Fruit fly (Drosophila melanogaster) whole organism, adult: ENCODE results near the gene CG12219.

Source experiments
- CG11617 ChIP-seq: fragments of 200-800 bp; sonication (Bioruptor generic); optimal IDR thresholded peaks from 2 replicates; lab custom pipeline; 2017; ENCODE audit warnings: mild to moderate bottlenecking, missing biosample characterization, missing genetic modification reagents, missing genetic modification characterization
- CG12768 ChIP-seq: fragments of 200-800 bp; sonication (Bioruptor generic); optimal IDR thresholded peaks from 2 replicates; lab custom pipeline; 2017; ENCODE audit warnings: missing biosample characterization, missing genetic modification characterization, mild to moderate bottlenecking, moderate library complexity, missing genetic modification reagents
- CG14711 ChIP-seq: fragments of 200-800 bp; sonication (Bioruptor generic); optimal IDR thresholded peaks from 2 replicates; lab custom pipeline; 2018; ENCODE audit warnings: missing biosample characterization, mild to moderate bottlenecking, missing genetic modification characterization, moderate library complexity
- CG1620 ChIP-seq: fragments of 200-800 bp; sonication (Bioruptor generic); optimal IDR thresholded peaks from 2 replicates; lab custom pipeline; 2016; ENCODE audit warnings: missing biosample characterization, missing genetic modification characterization
- CG33017 ChIP-seq: fragments of 200-800 bp; sonication (Bioruptor generic); optimal IDR thresholded peaks from 2 replicates; lab custom pipeline; 2018; ENCODE audit warnings: missing biosample characterization, mild to moderate bottlenecking, missing genetic modification characterization, moderate library complexity
- CG5204 ChIP-seq: fragments of 200-800 bp; sonication (Bioruptor generic); optimal IDR thresholded peaks from 2 replicates; lab custom pipeline; 2016; ENCODE audit warnings: missing biosample characterization, missing genetic modification characterization
- CG7045 ChIP-seq: fragments of 200-800 bp; sonication (Bioruptor generic); optimal IDR thresholded peaks from 2 replicates; lab custom pipeline; 2017; ENCODE audit warnings: missing biosample characterization, mild to moderate bottlenecking, missing genetic modification characterization
- CG7101 ChIP-seq: fragments of 200-800 bp; sonication (Bioruptor generic); optimal IDR thresholded peaks from 2 replicates; lab custom pipeline; 2018; ENCODE audit warnings: missing biosample characterization, mild to moderate bottlenecking, missing genetic modification characterization, moderate library complexity
- Clk ChIP-seq: fragments of 200-800 bp; sonication (Bioruptor generic); optimal IDR thresholded peaks from 2 replicates; lab custom pipeline; 2017; ENCODE audit warnings: missing biosample characterization, missing genetic modification characterization
- Crg-1 ChIP-seq: fragments of 200-800 bp; sonication (Bioruptor generic); optimal IDR thresholded peaks from 2 replicates; lab custom pipeline; 2016; ENCODE audit warnings: missing biosample characterization, missing genetic modification characterization
- Hr96 ChIP-seq: fragments of 200-800 bp; sonication (Bioruptor generic); optimal IDR thresholded peaks from 2 replicates; lab custom pipeline; 2016; ENCODE audit warnings: missing biosample characterization, missing genetic modification characterization
- Mnt ChIP-seq: fragments of 200-800 bp; sonication (Bioruptor generic); optimal IDR thresholded peaks from 2 replicates; lab custom pipeline; 2016; ENCODE audit warnings: missing biosample characterization, mild to moderate bottlenecking, missing genetic modification characterization
- bab1 ChIP-seq: fragments of 200-800 bp; sonication (Bioruptor generic); optimal IDR thresholded peaks from 3 replicates; lab custom pipeline; 2019; ENCODE audit warnings: missing biosample characterization, mild to moderate bottlenecking, missing genetic modification characterization, moderate library complexity
- cic ChIP-seq: fragments of 200-800 bp; sonication (Bioruptor generic); optimal IDR thresholded peaks from 2 replicates; lab custom pipeline; 2017; ENCODE audit warnings: missing biosample characterization, mild to moderate bottlenecking, missing genetic modification characterization, moderate library complexity
- cnc ChIP-seq, 2 experiments: fragments of >200 bp; optimal IDR thresholded peaks; 2 replicates each; lab custom pipeline; 2017
- kay ChIP-seq: fragments of 200-800 bp; sonication (Bioruptor generic); peaks from one replicate; lab custom pipeline; 2016; ENCODE audit warnings: missing biosample characterization, missing genetic modification characterization, borderline replicate concordance
- ovo ChIP-seq: fragments of 200-800 bp; sonication (Bioruptor generic); optimal IDR thresholded peaks from 2 replicates; lab custom pipeline; 2016; ENCODE audit warnings: missing biosample characterization, missing genetic modification characterization
- pad ChIP-seq: fragments of 200-800 bp; sonication (Bioruptor generic); optimal IDR thresholded peaks from 3 replicates; lab custom pipeline; 2017; ENCODE audit warnings: missing biosample characterization, missing genetic modification characterization, mild to moderate bottlenecking, moderate library complexity, missing genetic modification reagents
- tj ChIP-seq: fragments of 200-800 bp; sonication (Bioruptor generic); optimal IDR thresholded peaks from 3 replicates; lab custom pipeline; 2017; ENCODE audit warnings: missing biosample characterization, mild to moderate bottlenecking, missing genetic modification characterization, moderate library complexity
- toe ChIP-seq: fragments of 200-800 bp; sonication (Bioruptor generic); optimal IDR thresholded peaks from 2 replicates; lab custom pipeline; 2016; ENCODE audit warnings: missing biosample characterization, missing genetic modification characterization

Gene CG12219

dm6 chrX:6343786-6344537 lies 42.9 kb upstream of the CG12219 start:
- TF ChIP-seq ovo (GFP tag; lab: Kevin White, UChicago) (peak; percentile 82), toe (GFP tag; lab: Kevin White, UChicago) (peak; percentile 4), Mnt (GFP tag; lab: Kevin White, UChicago) (peak; percentile 69), CG11617 (GFP tag; lab: Kevin White, UChicago) (peak; percentile 94), kay (peak; percentile 66), bab1 (GFP tag; lab: Kevin White, UChicago) (peak; percentile 89), cnc (optimal IDR thresholded peaks at IDR 0.05; lab: Kevin White, UChicago) (no peak), tj (GFP tag; lab: Kevin White, UChicago) (peak; percentile 98), pad (GFP tag; lab: Kevin White, UChicago) (peak; percentile 71), Crg-1 (GFP tag; lab: Kevin White, UChicago) (peak; percentile 86), CG12768 (GFP tag; lab: Kevin White, UChicago) (peak; percentile 61), Hr96 (GFP tag; lab: Kevin White, UChicago) (peak; percentile 71), cic (GFP tag; lab: Kevin White, UChicago) (peak; percentile 35), CG7045 (peak; percentile 67), CG33017 (peak; percentile 36), CG5204 (peak; percentile 51), CG1620 (GFP tag; lab: Kevin White, UChicago) (peak; percentile 71), Clk (no peak), CG7101 (peak; percentile 86), CG14711 (tag; lab: Kevin White, UChicago) (peak; percentile 69)

DNA sequence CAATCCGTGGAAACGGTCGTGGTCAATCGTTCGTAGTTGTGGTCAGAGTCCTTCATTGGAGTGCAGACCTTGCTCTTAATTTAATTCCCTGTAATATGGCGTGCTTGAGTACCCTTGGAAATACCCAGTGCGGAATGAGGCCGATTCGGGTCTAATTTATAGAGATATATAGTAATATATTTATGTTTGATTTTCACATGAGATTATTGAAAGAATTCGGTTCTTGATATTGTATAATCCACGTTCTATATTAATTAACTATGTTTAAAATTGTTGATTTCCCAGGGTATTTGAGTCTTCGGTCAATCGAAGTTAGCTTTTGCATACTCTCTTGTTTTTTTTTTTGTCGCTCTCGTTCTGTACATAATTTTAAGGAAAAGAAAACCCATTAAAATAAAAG lies 42.2 kb upstream of the CG12219 start:
- TF ChIP-seq CG11617 (GFP tag; lab: Kevin White, UChicago) (no peak), bab1 (GFP tag; lab: Kevin White, UChicago) (no peak), ovo (GFP tag; lab: Kevin White, UChicago) (no peak), Crg-1 (GFP tag; lab: Kevin White, UChicago) (no peak), CG33017 (no peak), cic (GFP tag; lab: Kevin White, UChicago) (no peak), CG14711 (tag; lab: Kevin White, UChicago) (no peak), CG7101 (no peak), toe (GFP tag; lab: Kevin White, UChicago) (no peak), cnc (optimal IDR thresholded peaks at IDR 0.05; lab: Kevin White, UChicago) (no peak), Clk (no peak), tj (GFP tag; lab: Kevin White, UChicago) (no peak), pad (GFP tag; lab: Kevin White, UChicago) (no peak), Mnt (GFP tag; lab: Kevin White, UChicago) (no peak), CG1620 (GFP tag; lab: Kevin White, UChicago) (no peak), Hr96 (GFP tag; lab: Kevin White, UChicago) (no peak), CG7045 (no peak)

DNA sequence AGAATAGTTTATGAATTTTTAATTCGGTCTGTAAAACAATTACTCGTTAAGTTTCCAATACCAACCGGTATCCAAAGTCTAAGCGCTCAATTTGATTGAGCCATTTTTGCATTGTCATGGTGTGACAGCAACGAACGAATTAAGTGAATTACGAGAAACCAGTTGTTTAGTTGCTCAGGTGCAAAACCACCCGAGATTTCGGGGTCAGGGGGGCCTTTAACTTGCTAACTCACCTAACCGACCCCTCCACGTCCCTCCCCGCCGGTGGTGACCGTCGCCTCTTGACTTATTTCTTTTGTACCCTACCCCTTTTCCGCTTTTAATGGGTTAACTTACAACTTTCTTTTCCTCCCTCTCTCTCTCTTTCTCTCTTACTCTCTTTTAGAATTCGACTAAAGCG lies 40.6 kb upstream of the CG12219 start:
- no peak for TF ChIP-seq bab1 (GFP tag; lab: Kevin White, UChicago)
- TF ChIP-seq cic (GFP tag; lab: Kevin White, UChicago): peak; percentile 35
- no peak for TF ChIP-seq CG14711 (tag; lab: Kevin White, UChicago)
- peak; percentile 82 to 83 for TF ChIP-seq cnc (optimal IDR thresholded peaks at IDR 0.05; lab: Kevin White, UChicago)
- TF ChIP-seq tj (GFP tag; lab: Kevin White, UChicago): peak; percentile 68

DNA sequence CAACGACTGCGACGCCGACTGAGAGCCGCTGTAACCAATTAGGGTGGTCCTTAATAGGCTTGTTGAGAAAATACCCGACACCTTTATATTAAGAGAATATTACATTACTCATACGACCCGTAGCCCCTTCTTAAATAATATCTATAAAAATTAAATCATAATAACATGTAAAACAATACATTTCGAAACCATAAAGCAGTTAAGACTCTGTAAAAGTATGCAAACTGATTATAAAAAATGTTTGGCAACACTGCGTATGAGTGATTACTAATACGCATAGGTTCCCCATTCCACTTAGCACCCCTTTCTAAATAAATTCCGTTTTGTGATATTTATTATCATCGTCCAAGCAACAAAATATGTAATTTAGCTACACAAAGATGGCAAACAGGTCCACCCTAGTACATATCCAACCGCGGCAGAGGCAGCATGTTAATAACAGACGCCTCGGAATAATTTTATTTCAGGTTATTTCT lies 39.5 kb upstream of the CG12219 start:
- TF ChIP-seq CG7101: peak; percentile 80
- TF ChIP-seq toe (GFP tag; lab: Kevin White, UChicago): no peak
- TF ChIP-seq CG7045: peak; percentile 49
- TF ChIP-seq Crg-1 (GFP tag; lab: Kevin White, UChicago): peak; percentile 60
- TF ChIP-seq Clk: no peak
- TF ChIP-seq bab1 (GFP tag; lab: Kevin White, UChicago): peak; percentile 94
- TF ChIP-seq ovo (GFP tag; lab: Kevin White, UChicago): no peak
- peak; percentile 52 for TF ChIP-seq Hr96 (GFP tag; lab: Kevin White, UChicago)
- TF ChIP-seq CG14711 (tag; lab: Kevin White, UChicago): peak; percentile 60
- TF ChIP-seq CG1620 (GFP tag; lab: Kevin White, UChicago): peak; percentile 46
- TF ChIP-seq cnc (optimal IDR thresholded peaks at IDR 0.05; lab: Kevin White, UChicago): no peak
- peak; percentile 88 for TF ChIP-seq CG11617 (GFP tag; lab: Kevin White, UChicago)
- no peak for TF ChIP-seq kay
- TF ChIP-seq CG33017: peak; percentile 17
- TF ChIP-seq CG5204: peak; percentile 51
- TF ChIP-seq cic (GFP tag; lab: Kevin White, UChicago): no peak
- TF ChIP-seq CG12768 (GFP tag; lab: Kevin White, UChicago): no peak
- TF ChIP-seq pad (GFP tag; lab: Kevin White, UChicago): peak; percentile 77
- TF ChIP-seq Mnt (GFP tag; lab: Kevin White, UChicago): no peak
- peak; percentile 64 for TF ChIP-seq tj (GFP tag; lab: Kevin White, UChicago)

- TF ChIP-seq CG7101 (peak; percentile 39), Hr96 (GFP tag; lab: Kevin White, UChicago) (no peak), cnc (optimal IDR thresholded peaks at IDR 0.05; lab: Kevin White, UChicago) (no peak), cic (GFP tag; lab: Kevin White, UChicago) (no peak), Crg-1 (GFP tag; lab: Kevin White, UChicago) (no peak), CG7045 (no peak), ovo (GFP tag; lab: Kevin White, UChicago) (no peak), Clk (no peak), Mnt (GFP tag; lab: Kevin White, UChicago) (no peak), CG33017 (peak; percentile 47), toe (GFP tag; lab: Kevin White, UChicago) (no peak), CG1620 (GFP tag; lab: Kevin White, UChicago) (peak; percentile 10), CG5204 (no peak), CG12768 (GFP tag; lab: Kevin White, UChicago) (no peak), pad (GFP tag; lab: Kevin White, UChicago) (no peak), bab1 (GFP tag; lab: Kevin White, UChicago) (no peak), CG14711 (tag; lab: Kevin White, UChicago) (peak; percentile 63), CG11617 (GFP tag; lab: Kevin White, UChicago) (no peak), tj (GFP tag; lab: Kevin White, UChicago) (no peak), kay (no peak)
Observed at dm6 chrX:6339970-6340548, 39.0 kb upstream of the CG12219 start.
